Worm (Caenorhabditis elegans): ENCODE measurements around the gene fkh-5.

ce11 chrIII:4806345-4806744 is 38.1 kb upstream of the fkh-5 start:
- TF ChIP-seq F57A8.1 (GFP tag; optimal IDR thresholded peaks at IDR 0.05) (no peak), him-1 (tag; optimal IDR thresholded peaks at IDR 0.05) (no peak), ama-1 (optimal IDR thresholded peaks at IDR 0.05) (no peak), ama-1 (GFP tag; optimal IDR thresholded peaks at IDR 0.05) (no peak), efl-1 (GFP tag; optimal IDR thresholded peaks at IDR 0.05) (no peak), sea-2 (GFP tag; IDR thresholded peaks at IDR 0.05) (no peak), hlh-12 (tag; optimal IDR thresholded peaks at IDR 0.05) (no peak), B0336.3 (GFP tag; IDR thresholded peaks at IDR 0.05) (no peak), lin-40 (tag; optimal IDR thresholded peaks at IDR 0.05) (no peak), Y95B8A.8 (GFP tag; IDR thresholded peaks at IDR 0.05) (no peak), aptf-2 (GFP tag; conservative IDR thresholded peaks at IDR 0.05) (no peak), ets-4 (GFP tag; optimal IDR thresholded peaks at IDR 0.05) (no peak), lag-1 (GFP tag; IDR thresholded peaks at IDR 0.05) (no peak)

Measured in whole organism, young adult.